Fruit fly (Drosophila melanogaster) whole organism, embryonic: ENCODE data around the gene Decay.

ENCODE experiments used
- ATbp ChIP-seq: fragments of 200-800 bp; sonication (Bioruptor generic); optimal IDR thresholded peaks from 2 replicates; lab custom pipeline; 2017; ENCODE audit warnings: missing biosample characterization, mild to moderate bottlenecking, missing genetic modification characterization, missing genetic modification reagents
- Abd-B ChIP-seq: fragments of 200-800 bp; sonication (Bioruptor generic); optimal IDR thresholded peaks from 2 replicates; lab custom pipeline; 2018; ENCODE audit warnings: missing biosample characterization, mild to moderate bottlenecking, missing genetic modification characterization, moderate library complexity
- B-H2 ChIP-seq: fragments of 200-800 bp; sonication (Bioruptor generic); optimal IDR thresholded peaks from 2 replicates; lab custom pipeline; 2018; ENCODE audit warnings: missing biosample characterization, mild to moderate bottlenecking, missing genetic modification characterization
- BEAF-32 ChIP-seq: fragments of 200-800 bp; sonication (Bioruptor generic); optimal IDR thresholded peaks from 3 replicates; lab custom pipeline; 2017; ENCODE audit warnings: missing biosample characterization, missing genetic modification characterization, mild to moderate bottlenecking, moderate library complexity, missing genetic modification reagents
- CG10543 ChIP-seq: fragments of 200-800 bp; sonication (Bioruptor generic); optimal IDR thresholded peaks from 3 replicates; lab custom pipeline; 2017; ENCODE audit warnings: missing biosample characterization, mild to moderate bottlenecking, missing genetic modification characterization, moderate library complexity
- CG11085 ChIP-seq: fragments of 200-800 bp; sonication (Bioruptor generic); IDR thresholded peaks from 2 replicates; pipeline ENCODE4 v1.3.6; 2022; ENCODE audit warnings: missing biosample characterization, missing genetic modification characterization
- CG12236 ChIP-seq: fragments of 200-800 bp; sonication (Bioruptor generic); optimal IDR thresholded peaks from 2 replicates; lab custom pipeline; 2016; ENCODE audit warnings: missing biosample characterization, missing genetic modification characterization
- CG14667 ChIP-seq: fragments of 200-800 bp; sonication (Bioruptor generic); IDR thresholded peaks from 2 replicates; pipeline ENCODE4 v1.3.6; 2022; ENCODE audit warnings: missing biosample characterization, missing genetic modification characterization
- CG14860 ChIP-seq: fragments of 200-800 bp; sonication (Bioruptor generic); IDR thresholded peaks from 3 replicates; pipeline ENCODE4 v1.3.6; 2022; ENCODE audit warnings: missing biosample characterization, missing genetic modification characterization; ENCODE audit not compliant: partially characterized antibody
- CG15696 ChIP-seq: fragments of 200-800 bp; sonication (Bioruptor generic); optimal IDR thresholded peaks from 2 replicates; lab custom pipeline; 2019; ENCODE audit warnings: missing biosample characterization, mild to moderate bottlenecking, missing genetic modification characterization, moderate library complexity
- CG1647 ChIP-seq: fragments of 200-800 bp; sonication (Bioruptor generic); optimal IDR thresholded peaks from 3 replicates; lab custom pipeline; 2016; ENCODE audit warnings: missing biosample characterization, missing genetic modification characterization
- CG16863 ChIP-seq: fragments of 200-800 bp; sonication (Bioruptor generic); optimal IDR thresholded peaks from 3 replicates; lab custom pipeline; 2016; ENCODE audit warnings: missing biosample characterization, missing genetic modification characterization
- CG17385 ChIP-seq: fragments of 200-800 bp; sonication (Bioruptor generic); optimal IDR thresholded peaks from 3 replicates; lab custom pipeline; 2018; ENCODE audit warnings: missing biosample characterization, mild to moderate bottlenecking, missing genetic modification characterization
- CG17912 ChIP-seq: fragments of 200-800 bp; sonication (Bioruptor generic); optimal IDR thresholded peaks from 2 replicates; lab custom pipeline; 2018; ENCODE audit warnings: missing biosample characterization, mild to moderate bottlenecking, missing genetic modification characterization
- CG1832 ChIP-seq: fragments of 200-800 bp; sonication (Bioruptor generic); optimal IDR thresholded peaks from 2 replicates; lab custom pipeline; 2017; ENCODE audit warnings: missing biosample characterization, mild to moderate bottlenecking, missing genetic modification characterization, inconsistent platforms
- CG2199 ChIP-seq: fragments of 200-800 bp; sonication (Bioruptor generic); IDR thresholded peaks from 3 replicates; pipeline ENCODE4 v1.3.6; 2022; ENCODE audit warnings: missing biosample characterization, missing genetic modification characterization
- CG34224 ChIP-seq: fragments of 200-800 bp; sonication (Bioruptor generic); IDR thresholded peaks from 3 replicates; pipeline ENCODE4 v1.3.6; 2022; ENCODE audit warnings: missing biosample characterization, missing genetic modification characterization; ENCODE audit not compliant: partially characterized antibody
- CG34422 ChIP-seq: fragments of 200-800 bp; sonication (Bioruptor generic); IDR thresholded peaks from 3 replicates; pipeline ENCODE4 v1.3.6; 2022; ENCODE audit warnings: missing biosample characterization, missing genetic modification characterization
- CG4617 ChIP-seq: fragments of 200-800 bp; sonication (Bioruptor generic); optimal IDR thresholded peaks from 3 replicates; lab custom pipeline; 2016; ENCODE audit warnings: missing biosample characterization, missing genetic modification characterization, borderline replicate concordance
- CG8765 ChIP-seq: fragments of 200-800 bp; sonication (Bioruptor generic); IDR thresholded peaks from 2 replicates; pipeline ENCODE4 v1.3.6; 2022; ENCODE audit warnings: missing biosample characterization, missing genetic modification characterization
- CG9437 ChIP-seq: fragments of 200-800 bp; sonication (Bioruptor generic); optimal IDR thresholded peaks from 2 replicates; lab custom pipeline; 2018; ENCODE audit warnings: missing biosample characterization, mild to moderate bottlenecking, missing genetic modification characterization
- CG9609 ChIP-seq: fragments of 200-800 bp; sonication (Bioruptor generic); optimal IDR thresholded peaks from 3 replicates; lab custom pipeline; 2016; ENCODE audit warnings: missing biosample characterization, missing genetic modification characterization
- CTCF ChIP-seq: fragments of 200-800 bp; sonication (Bioruptor generic); optimal IDR thresholded peaks from 2 replicates; lab custom pipeline; 2017; ENCODE audit warnings: missing biosample characterization, mild to moderate bottlenecking, missing genetic modification characterization, moderate library complexity
- D19A ChIP-seq: fragments of 200-800 bp; optimal IDR thresholded peaks from 3 replicates; lab custom pipeline; 2019; ENCODE audit warnings: missing biosample characterization, mild to moderate bottlenecking, missing genetic modification characterization, moderate library complexity
- Dbx ChIP-seq: fragments of 200-800 bp; sonication (Bioruptor generic); IDR thresholded peaks from 3 replicates; pipeline ENCODE4 v1.3.6; 2022; ENCODE audit warnings: missing biosample characterization, missing genetic modification characterization
- Doc3 ChIP-seq: fragments of 200-800 bp; sonication (Bioruptor generic); IDR thresholded peaks from 3 replicates; pipeline ENCODE4 v1.3.6; 2022; ENCODE audit warnings: missing biosample characterization, missing genetic modification characterization; ENCODE audit not compliant: partially characterized antibody
- E2f1 ChIP-seq: fragments of 200-800 bp; sonication (Bioruptor generic); IDR thresholded peaks from 2 replicates; pipeline ENCODE4 v1.3.6; 2022; ENCODE audit warnings: missing biosample characterization, missing genetic modification characterization
- Ets97D ChIP-seq: fragments of 200-800 bp; sonication (Bioruptor generic); optimal IDR thresholded peaks from 3 replicates; lab custom pipeline; 2016; ENCODE audit warnings: missing biosample characterization, missing genetic modification characterization
- Fer2 ChIP-seq: fragments of 200-800 bp; sonication (Bioruptor generic); optimal IDR thresholded peaks from 2 replicates; lab custom pipeline; 2018; ENCODE audit warnings: missing biosample characterization, mild to moderate bottlenecking, missing genetic modification characterization, moderate library complexity
- Hr3 ChIP-seq: fragments of 200-800 bp; sonication (Bioruptor generic); optimal IDR thresholded peaks from 3 replicates; lab custom pipeline; 2016; ENCODE audit warnings: missing biosample characterization, missing genetic modification characterization
- Hsf ChIP-seq: fragments of 200-800 bp; sonication (Bioruptor generic); optimal IDR thresholded peaks from 3 replicates; lab custom pipeline; 2016; ENCODE audit warnings: missing biosample characterization, missing genetic modification characterization
- NC2α ChIP-seq: fragments of 200-800 bp; sonication (Bioruptor generic); optimal IDR thresholded peaks from 2 replicates; lab custom pipeline; 2016; ENCODE audit warnings: missing biosample characterization, missing genetic modification characterization
- PHDP ChIP-seq: fragments of 200-800 bp; sonication (Bioruptor generic); optimal IDR thresholded peaks from 3 replicates; lab custom pipeline; 2018; ENCODE audit warnings: missing biosample characterization, mild to moderate bottlenecking, missing genetic modification characterization, moderate library complexity
- Spps ChIP-seq: fragments of 200-800 bp; sonication (Bioruptor generic); optimal IDR thresholded peaks from 2 replicates; lab custom pipeline; 2018; ENCODE audit warnings: missing biosample characterization, mild to moderate bottlenecking, missing genetic modification characterization
- chif ChIP-seq, 2 experiments: fragments of 200-800 bp; sonication (Bioruptor generic); optimal IDR thresholded peaks; 3 replicates each; lab custom pipeline; 2016; ENCODE audit warnings: missing biosample characterization in 2 of 2, missing genetic modification characterization in 2 of 2
- croc ChIP-seq: fragments of 200-800 bp; sonication (Bioruptor generic); conservative IDR thresholded peaks from 3 replicates; pipeline ENCODE4 v1.3.6; 2022; ENCODE audit warnings: missing biosample characterization, missing genetic modification characterization
- crol ChIP-seq: fragments of 200-800 bp; sonication (Bioruptor generic); IDR thresholded peaks from 2 replicates; pipeline ENCODE4 v1.3.6; 2022; ENCODE audit warnings: missing biosample characterization, missing genetic modification characterization
- fd3F ChIP-seq: fragments of 200-800 bp; sonication (Bioruptor generic); optimal IDR thresholded peaks from 2 replicates; lab custom pipeline; 2018; ENCODE audit warnings: missing biosample characterization, mild to moderate bottlenecking, missing genetic modification characterization, moderate library complexity
- gcm ChIP-seq: fragments of 200-800 bp; sonication (Bioruptor generic); optimal IDR thresholded peaks from 2 replicates; lab custom pipeline; 2019; ENCODE audit warnings: missing biosample characterization, mild to moderate bottlenecking, missing genetic modification characterization, moderate library complexity
- grau ChIP-seq: fragments of 200-800 bp; optimal IDR thresholded peaks from 3 replicates; lab custom pipeline; 2019; ENCODE audit warnings: missing biosample characterization, mild to moderate bottlenecking, missing genetic modification characterization, moderate library complexity
- gsb-n ChIP-seq: fragments of 200-800 bp; sonication (Bioruptor generic); optimal IDR thresholded peaks from 3 replicates; lab custom pipeline; 2018; ENCODE audit warnings: missing biosample characterization, mild to moderate bottlenecking, missing genetic modification characterization
- insv ChIP-seq, 2 experiments: fragments of 200-800 bp; sonication (Bioruptor generic); optimal IDR thresholded peaks; 3 replicates each; lab custom pipeline; 2016 to 2018; ENCODE audit warnings: missing biosample characterization in 2 of 2, missing genetic modification characterization in 2 of 2
- kay ChIP-seq: fragments of 200-800 bp; sonication (Bioruptor generic); optimal IDR thresholded peaks from 2 replicates; lab custom pipeline; 2016; ENCODE audit warnings: missing biosample characterization, missing genetic modification characterization
- ken ChIP-seq: fragments of 200-800 bp; sonication (Bioruptor generic); IDR thresholded peaks from 3 replicates; pipeline ENCODE4 v1.3.6; 2022; ENCODE audit warnings: missing biosample characterization, missing genetic modification characterization
- mam ChIP-seq: fragments of 200-800 bp; sonication (Bioruptor generic); optimal IDR thresholded peaks from 3 replicates; lab custom pipeline; 2016; ENCODE audit warnings: missing biosample characterization, missing genetic modification characterization
- nerfin-1 ChIP-seq: fragments of 200-800 bp; sonication (Bioruptor generic); optimal IDR thresholded peaks from 3 replicates; lab custom pipeline; 2019; ENCODE audit warnings: missing biosample characterization, mild to moderate bottlenecking, missing genetic modification characterization, moderate library complexity
- nmo ChIP-seq: fragments of 200-800 bp; sonication (Bioruptor generic); optimal IDR thresholded peaks from 2 replicates; lab custom pipeline; 2018; ENCODE audit warnings: missing biosample characterization, mild to moderate bottlenecking, missing genetic modification characterization, moderate library complexity
- pum ChIP-seq: fragments of 200-800 bp; sonication (Bioruptor generic); optimal IDR thresholded peaks from 2 replicates; lab custom pipeline; 2016; ENCODE audit warnings: missing biosample characterization, missing genetic modification characterization
- sug ChIP-seq: fragments of 200-800 bp; optimal IDR thresholded peaks from 2 replicates; lab custom pipeline; 2019; ENCODE audit warnings: missing biosample characterization, mild to moderate bottlenecking, missing genetic modification characterization, moderate library complexity
- tup ChIP-seq: fragments of 200-800 bp; sonication (Bioruptor generic); optimal IDR thresholded peaks from 2 replicates; lab custom pipeline; 2016; ENCODE audit warnings: missing biosample characterization, mild to moderate bottlenecking, missing genetic modification characterization, moderate library complexity
- wor ChIP-seq: fragments of 200-800 bp; sonication (Bioruptor generic); IDR thresholded peaks from 2 replicates; pipeline ENCODE4 v1.3.6; 2022; ENCODE audit warnings: missing biosample characterization, missing genetic modification characterization

The Decay gene

DNA sequence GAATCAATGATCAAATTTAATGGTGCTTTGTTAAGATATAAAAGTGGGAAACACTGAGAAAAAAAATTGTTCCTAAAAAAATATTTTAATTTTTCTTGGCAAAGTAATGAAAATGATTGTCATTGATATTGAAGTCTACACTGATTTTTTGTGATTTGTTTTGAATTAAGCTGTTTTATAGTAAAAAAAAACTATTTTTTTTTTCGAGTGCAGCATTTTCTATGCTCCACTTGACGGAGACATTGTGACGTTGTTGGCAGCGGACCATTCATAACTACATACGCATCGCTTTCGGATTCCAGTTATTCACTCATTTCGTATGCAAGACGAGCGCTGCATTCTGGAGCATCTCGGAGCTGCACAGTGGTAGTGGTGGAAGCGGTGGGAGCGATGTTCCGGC, 23.3 kb upstream of the Decay start (continued):
- TF ChIP-seq CG1832 (GFP tag; lab: Kevin White, UChicago) (no peak), CG34224 (GFP tag; lab: Robert Waterston, UW) (no peak), B-H2 (GFP tag; lab: Kevin White, UChicago) (no peak), nmo (GFP tag; lab: Kevin White, UChicago) (peak; percentile 70), croc (peak; percentile 80), Dbx (no peak), fd3F (GFP tag; lab: Kevin White, UChicago) (no peak), Fer2 (tag; lab: Kevin White, UChicago) (no peak), ATbp (peak; percentile 68), CG15696 (tag; lab: Kevin White, UChicago) (peak; percentile 49), CG10543 (no peak), CG14860 (GFP tag; lab: Robert Waterston, UW) (no peak), CG14667 (GFP tag; lab: Robert Waterston, UW) (peak; percentile 52; the same call in 1 of the 2 replicates), CG17385 (GFP tag; lab: Kevin White, UChicago) (peak; percentile 11), pum (GFP tag; lab: Kevin White, UChicago) (peak; percentile 60), gcm (GFP tag; lab: Kevin White, UChicago) (peak; percentile 69), mam (peak; percentile 14), nerfin-1 (tag; lab: Kevin White, UChicago) (peak; percentile 78), CTCF (GFP tag; lab: Kevin White, UChicago) (peak; percentile 52), NC2α (no peak), PHDP (tag; lab: Kevin White, UChicago) (peak; percentile 65), wor (GFP tag; lab: Robert Waterston, UW) (peak; percentile 71), CG17912 (GFP tag; lab: Kevin White, UChicago) (no peak), insv (GFP tag; optimal IDR thresholded peaks at IDR 0.05; lab: Kevin White, UChicago) (no peak), gsb-n (peak; percentile 93), Abd-B (peak; percentile 35), tup (no peak), chif (GFP tag; optimal IDR thresholded peaks at IDR 0.05; lab: Kevin White, UChicago) (peak; percentile 27 to 48), Ets97D (GFP tag; lab: Kevin White, UChicago) (no peak), CG8765 (GFP tag; lab: Robert Waterston, UW) (peak; percentile 14; the same call in 1 of the 2 replicates), kay (GFP tag; lab: Kevin White, UChicago) (no peak), CG2199 (no peak), CG16863 (GFP tag; lab: Kevin White, UChicago) (no peak), E2f1 (GFP tag; lab: Robert Waterston, UW) (peak; percentile 65), Hr3 (peak; percentile 31), CG4617 (GFP tag; lab: Kevin White, UChicago) (no peak), CG9609 (no peak), CG1647 (GFP tag; lab: Kevin White, UChicago) (peak; percentile 7), ken (GFP tag; lab: Robert Waterston, UW) (peak; percentile 54; the same call in 1 of the 3 replicates), sug (tag; lab: Kevin White, UChicago) (no peak), Spps (tag; lab: Kevin White, UChicago) (peak; percentile 96), Doc3 (GFP tag; lab: Robert Waterston, UW) (no peak), D19A (peak; percentile 89), CG12236 (GFP tag; lab: Kevin White, UChicago) (no peak), BEAF-32 (GFP tag; lab: Kevin White, UChicago) (no peak), CG11085 (GFP tag; lab: Robert Waterston, UW) (no peak), CG34422 (GFP tag; lab: Robert Waterston, UW) (peak; percentile 66; the same call in 2 of the 3 replicates), crol (GFP tag; lab: Robert Waterston, UW) (peak; percentile 18; the same call in 1 of the 2 replicates), Hsf (GFP tag; lab: Kevin White, UChicago) (peak; percentile 29), grau (peak; percentile 41), CG9437 (GFP tag; lab: Kevin White, UChicago) (peak; percentile 12)
